Worm (Caenorhabditis elegans) whole organism, L2 larva: Measurements from ENCODE around the gene F46B6.5.

ENCODE experiments used
- C34F6.9 ChIP-seq: fragments of 150-350 bp; optimal IDR thresholded peaks from 2 replicates; lab custom pipeline; 2014; ENCODE audit warnings: missing biosample characterization, missing genetic modification characterization
- F13H6.1 ChIP-seq: sonication (generic microtip); optimal IDR thresholded peaks from 2 replicates; lab custom pipeline; 2016; ENCODE audit warnings: missing genetic modification characterization, missing compliant biosample characterization
- R02D3.7 ChIP-seq: fragments of 150-350 bp; optimal IDR thresholded peaks from 2 replicates; lab custom pipeline; 2014; ENCODE audit warnings: missing biosample characterization, missing genetic modification characterization
- Y55F3AM.14 ChIP-seq: fragments of 200-800 bp; sonication (Bioruptor generic); optimal IDR thresholded peaks from 2 replicates; lab custom pipeline; 2018; ENCODE audit warnings: mild to moderate bottlenecking, missing genetic modification characterization, missing compliant biosample characterization
- ZK546.5 ChIP-seq: sonication (generic microtip); optimal IDR thresholded peaks from 2 replicates; lab custom pipeline; 2017; ENCODE audit warnings: missing biosample characterization, missing genetic modification characterization
- alr-1 ChIP-seq: fragments of 150-350 bp; optimal IDR thresholded peaks from 2 replicates; lab custom pipeline; 2014; ENCODE audit warnings: missing biosample characterization, missing genetic modification characterization
- aly-2 ChIP-seq: fragments of 150-350 bp; optimal IDR thresholded peaks from 2 replicates; lab custom pipeline; 2014; ENCODE audit warnings: missing biosample characterization, missing genetic modification characterization
- ama-1 ChIP-seq: fragments of 150-350 bp; optimal IDR thresholded peaks from 2 replicates; lab custom pipeline; 2018; ENCODE audit warnings: inconsistent platforms
- blmp-1 ChIP-seq: sonication (generic microtip); optimal IDR thresholded peaks from 2 replicates; lab custom pipeline; 2017; ENCODE audit warnings: missing genetic modification characterization, mild to moderate bottlenecking, missing compliant biosample characterization, antibody characterized with exemption, moderate library complexity; ENCODE audit not compliant: insufficient read depth
- ceh-16 ChIP-seq: fragments of 150-350 bp; optimal IDR thresholded peaks from 2 replicates; lab custom pipeline; 2014; ENCODE audit warnings: missing biosample characterization, missing genetic modification characterization
- ceh-82 ChIP-seq: fragments of 150-350 bp; optimal IDR thresholded peaks from 2 replicates; lab custom pipeline; 2014; ENCODE audit warnings: missing biosample characterization, missing genetic modification characterization
- crh-2 ChIP-seq: sonication (generic microtip); optimal IDR thresholded peaks from 2 replicates; lab custom pipeline; 2017; ENCODE audit warnings: missing biosample characterization, missing genetic modification characterization
- dmd-4 ChIP-seq: sonication (generic microtip); optimal IDR thresholded peaks from 2 replicates; lab custom pipeline; 2017; ENCODE audit warnings: missing biosample characterization, missing genetic modification characterization
- egl-27 ChIP-seq: sonication (generic microtip); optimal IDR thresholded peaks from 3 replicates; lab custom pipeline; 2017; ENCODE audit warnings: missing biosample characterization, missing genetic modification reagents, missing genetic modification characterization
- elt-1 ChIP-seq: fragments of 150-350 bp; optimal IDR thresholded peaks from 2 replicates; lab custom pipeline; 2014; ENCODE audit warnings: missing biosample characterization, missing genetic modification characterization
- elt-3 ChIP-seq: sonication (generic microtip); optimal IDR thresholded peaks from 2 replicates; lab custom pipeline; 2017; ENCODE audit warnings: missing biosample characterization, missing genetic modification characterization
- fos-1 ChIP-seq: fragments of 150-350 bp; optimal IDR thresholded peaks from 2 replicates; lab custom pipeline; 2014; ENCODE audit warnings: missing biosample characterization, missing genetic modification characterization
- gmeb-1 ChIP-seq: fragments of 150-350 bp; optimal IDR thresholded peaks from 2 replicates; lab custom pipeline; 2014; ENCODE audit warnings: missing biosample characterization, missing genetic modification characterization
- lin-11 ChIP-seq: fragments of 150-350 bp; sonication (generic microtip); optimal IDR thresholded peaks from 2 replicates; lab custom pipeline; 2014; ENCODE audit warnings: missing biosample characterization, missing genetic modification characterization, inconsistent platforms, mixed read lengths
- lin-13 ChIP-seq: fragments of 150-350 bp; optimal IDR thresholded peaks from 2 replicates; lab custom pipeline; 2014; ENCODE audit warnings: missing biosample characterization, missing genetic modification reagents, missing genetic modification characterization
- lin-39 ChIP-seq: fragments of 150-350 bp; optimal IDR thresholded peaks from 2 replicates; lab custom pipeline; 2014; ENCODE audit warnings: missing biosample characterization, missing genetic modification reagents, missing genetic modification characterization
- lsy-2 ChIP-seq, 2 experiments: fragments of 150-350 bp in 1 of 2; sonication (generic microtip) in 1 of 2; optimal IDR thresholded peaks; 2 replicates each; lab custom pipeline; 2014 to 2017; ENCODE audit warnings: missing biosample characterization in 2 of 2, missing genetic modification characterization in 2 of 2
- mab-5 ChIP-seq: fragments of 150-350 bp; optimal IDR thresholded peaks from 2 replicates; lab custom pipeline; 2014; ENCODE audit warnings: missing biosample characterization, missing genetic modification characterization
- mbf-1 ChIP-seq: sonication (generic microtip); optimal IDR thresholded peaks from 2 replicates; lab custom pipeline; 2017; ENCODE audit warnings: missing biosample characterization, missing genetic modification characterization
- mdl-1 ChIP-seq, 2 experiments: fragments of 150-350 bp in 1 of 2; sonication (generic microtip) in 1 of 2; optimal IDR thresholded peaks; 2 replicates each; lab custom pipeline; 2017; ENCODE audit warnings: missing biosample characterization in 2 of 2, missing genetic modification characterization in 2 of 2
- nhr-10 ChIP-seq: sonication (generic microtip); optimal IDR thresholded peaks from 2 replicates; lab custom pipeline; 2017; ENCODE audit warnings: missing biosample characterization, missing genetic modification characterization
- nhr-11 ChIP-seq: fragments of 150-350 bp; optimal IDR thresholded peaks from 2 replicates; lab custom pipeline; 2014; ENCODE audit warnings: missing biosample characterization, missing genetic modification characterization
- nhr-12 ChIP-seq: fragments of 150-350 bp; optimal IDR thresholded peaks from 2 replicates; lab custom pipeline; 2014; ENCODE audit warnings: missing biosample characterization, missing genetic modification characterization
- nhr-129 ChIP-seq: fragments of 150-350 bp; optimal IDR thresholded peaks from 2 replicates; lab custom pipeline; 2014; ENCODE audit warnings: missing biosample characterization, missing genetic modification characterization
- nhr-21 ChIP-seq: fragments of 150-350 bp; optimal IDR thresholded peaks from 2 replicates; lab custom pipeline; 2014; ENCODE audit warnings: missing biosample characterization, missing genetic modification characterization
- nhr-23 ChIP-seq: fragments of 150-350 bp; optimal IDR thresholded peaks from 2 replicates; lab custom pipeline; 2014; ENCODE audit warnings: missing biosample characterization, missing genetic modification reagents, missing genetic modification characterization
- nhr-237 ChIP-seq: fragments of 150-350 bp; optimal IDR thresholded peaks from 2 replicates; lab custom pipeline; 2014; ENCODE audit warnings: missing biosample characterization, missing genetic modification characterization
- nhr-25 ChIP-seq: fragments of 150-350 bp; sonication (generic microtip); optimal IDR thresholded peaks from 3 replicates; lab custom pipeline; 2014; ENCODE audit warnings: missing biosample characterization, missing genetic modification characterization
- nhr-6 ChIP-seq: fragments of 150-350 bp; optimal IDR thresholded peaks from 2 replicates; lab custom pipeline; 2014; ENCODE audit warnings: missing biosample characterization, missing genetic modification characterization
- nhr-77 ChIP-seq: fragments of 150-350 bp; optimal IDR thresholded peaks from 2 replicates; lab custom pipeline; 2014; ENCODE audit warnings: missing biosample characterization, missing genetic modification characterization
- peb-1 ChIP-seq: fragments of 150-350 bp; optimal IDR thresholded peaks from 2 replicates; lab custom pipeline; 2014; ENCODE audit warnings: missing biosample characterization, missing genetic modification characterization
- sem-4 ChIP-seq: fragments of 150-350 bp; optimal IDR thresholded peaks from 2 replicates; lab custom pipeline; 2014; ENCODE audit warnings: missing biosample characterization, missing genetic modification reagents, missing genetic modification characterization
- skn-1 ChIP-seq: sonication (generic microtip); optimal IDR thresholded peaks from 2 replicates; lab custom pipeline; 2017; ENCODE audit warnings: missing biosample characterization, missing genetic modification characterization
- sma-3 ChIP-seq: sonication (generic microtip); optimal IDR thresholded peaks from 2 replicates; lab custom pipeline; 2016; ENCODE audit warnings: missing genetic modification reagents, missing genetic modification characterization, missing compliant biosample characterization
- sma-9 ChIP-seq, 2 experiments: fragments of 150-350 bp in 1 of 2; sonication (generic microtip) in 1 of 2; optimal IDR thresholded peaks; 2 replicates each; lab custom pipeline; 2014 to 2016; ENCODE audit warnings: missing genetic modification characterization in 2 of 2, mild to moderate bottlenecking in 1 of 2, missing biosample characterization in 1 of 2, missing compliant biosample characterization in 1 of 2, missing genetic modification reagents in 1 of 2, moderate library complexity in 1 of 2
- snpc-4 ChIP-seq: fragments of 150-350 bp; optimal IDR thresholded peaks from 2 replicates; lab custom pipeline; 2014; ENCODE audit warnings: missing biosample characterization, missing genetic modification characterization
- unc-39 ChIP-seq: fragments of 150-350 bp; optimal IDR thresholded peaks from 2 replicates; lab custom pipeline; 2014; ENCODE audit warnings: missing biosample characterization, missing genetic modification characterization
- unc-55 ChIP-seq: fragments of 150-350 bp; sonication (generic microtip); optimal IDR thresholded peaks from 3 replicates; lab custom pipeline; 2014; ENCODE audit warnings: missing biosample characterization, missing genetic modification reagents, missing genetic modification characterization
- unc-62 ChIP-seq: fragments of 150-350 bp; optimal IDR thresholded peaks from 2 replicates; lab custom pipeline; 2014; ENCODE audit warnings: missing biosample characterization, missing genetic modification reagents, missing genetic modification characterization
- zag-1 ChIP-seq: fragments of 150-350 bp; optimal IDR thresholded peaks from 2 replicates; lab custom pipeline; 2014; ENCODE audit warnings: missing biosample characterization, missing genetic modification characterization
- ztf-1 ChIP-seq: fragments of 200-800 bp; sonication (Bioruptor generic); conservative IDR thresholded peaks from 2 replicates; pipeline ENCODE4 v1.3.6; 2022; ENCODE audit warnings: missing genetic modification characterization, missing compliant biosample characterization
- ztf-11 ChIP-seq: sonication (generic microtip); optimal IDR thresholded peaks from 2 replicates; lab custom pipeline; 2017; ENCODE audit warnings: missing biosample characterization, missing genetic modification characterization
- ztf-4 ChIP-seq: fragments of 150-350 bp; optimal IDR thresholded peaks from 2 replicates; lab custom pipeline; 2014; ENCODE audit warnings: missing biosample characterization, missing genetic modification characterization

Gene F46B6.5

ce11 chrV:9731852-9732251, 51.0 kb downstream of the F46B6.5 start (continued):
- TF ChIP-seq lin-13 (GFP tag; lab: Kevin White, UChicago) (no peak), lin-39 (no peak), mdl-1 (tag; optimal IDR thresholded peaks at IDR 0.05; lab: Kevin White, UChicago) (no peak), mab-5 (tag; lab: Kevin White, UChicago) (no peak), zag-1 (no peak)

- TF ChIP-seq ZK546.5 (tag; lab: Kevin White, UChicago) (peak; percentile 61), crh-2 (peak; percentile 98), nhr-6 (peak; percentile 77), nhr-237 (tag; lab: Kevin White, UChicago) (no peak), nhr-10 (tag; lab: Kevin White, UChicago) (peak; percentile 23), nhr-25 (peak; percentile 93), gmeb-1 (tag; lab: Kevin White, UChicago) (peak; percentile 68), lin-39 (peak; percentile 80), unc-62 (no peak), ztf-11 (tag; lab: Kevin White, UChicago) (peak; percentile 39), alr-1 (no peak), skn-1 (peak; percentile 55), ceh-16 (tag; lab: Kevin White, UChicago) (peak; percentile 91), unc-55 (peak; percentile 95), R02D3.7 (tag; lab: Kevin White, UChicago) (no peak), mdl-1 (tag; optimal IDR thresholded peaks at IDR 0.05; lab: Kevin White, UChicago) (peak; percentile 90 to 98), lsy-2 (tag; optimal IDR thresholded peaks at IDR 0.05; lab: Kevin White, UChicago) (peak; percentile 90 to 98), peb-1 (tag; lab: Kevin White, UChicago) (no peak), ama-1 (lab: Kevin White, UChicago) (peak; percentile 99), ztf-4 (tag; lab: Kevin White, UChicago) (peak; percentile 94), elt-1 (tag; lab: Kevin White, UChicago) (no peak), nhr-23 (tag; lab: Kevin White, UChicago) (no peak), mbf-1 (tag; lab: Kevin White, UChicago) (no peak), egl-27 (tag; lab: Kevin White, UChicago) (peak; percentile 85), aly-2 (no peak), blmp-1 (peak; percentile 76), lin-11 (tag; lab: Kevin White, UChicago) (peak; percentile 98), nhr-129 (tag; lab: Kevin White, UChicago) (peak; percentile 98), Y55F3AM.14 (GFP tag; lab: Kevin White, UChicago) (peak; percentile 90), F13H6.1 (tag; lab: Kevin White, UChicago) (peak; percentile 98), nhr-11 (tag; lab: Kevin White, UChicago) (peak; percentile 77), nhr-77 (tag; lab: Kevin White, UChicago) (no peak), elt-3 (no peak), fos-1 (tag; lab: Kevin White, UChicago) (peak; percentile 97), ztf-1 (0 out of 2 replicates have a peak, but pooled peaks have one; percentile 63), sma-9 (GFP tag; optimal IDR thresholded peaks at IDR 0.05; lab: Kevin White, UChicago) (peak; percentile 90), sma-9 (tag; optimal IDR thresholded peaks at IDR 0.05; lab: Kevin White, UChicago) (no peak), unc-39 (tag; lab: Kevin White, UChicago) (peak; percentile 69), ceh-82 (no peak), sem-4 (peak; percentile 61), dmd-4 (no peak), zag-1 (peak; percentile 93), snpc-4 (peak; percentile 79), sma-3 (GFP tag; lab: Kevin White, UChicago) (peak; percentile 93), lin-13 (GFP tag; lab: Kevin White, UChicago) (peak; percentile 88), nhr-12 (tag; lab: Kevin White, UChicago) (no peak), nhr-21 (peak; percentile 96), C34F6.9 (tag; lab: Kevin White, UChicago) (peak; percentile 96), mab-5 (tag; lab: Kevin White, UChicago) (peak; percentile 76)
Observed at ce11 chrV:9730743-9731706, 51.8 kb downstream of the F46B6.5 start.
